Fruit fly (Drosophila melanogaster) whole organism: ENCODE data around the gene Top2.

Experiments used
- CG8478 ChIP-seq: fragments of >200 bp; optimal IDR thresholded peaks from 2 replicates; lab custom pipeline; 2018; ENCODE audit warnings: inconsistent platforms
- EcR ChIP-seq, 2 experiments: fragments of >200 bp; optimal IDR thresholded peaks; 2 replicates each; lab custom pipeline; 2017; ENCODE audit warnings: missing biosample characterization in 2 of 2, missing genetic modification characterization in 2 of 2, missing genetic modification reagents in 2 of 2
- pan ChIP-seq: fragments of >200 bp; optimal IDR thresholded peaks from 2 replicates; lab custom pipeline; 2017

dm6 chr2L:19469090-19469489, 15.8 kb upstream of the Top2 start:
- TF ChIP-seq EcR (GFP tag; optimal IDR thresholded peaks at IDR 0.05; lab: Kevin White, UChicago) (no peak), pan (no peak), CG8478 (lab: Kevin White, UChicago) (no peak)
